Fruit fly (Drosophila melanogaster) whole organism, pupa: ENCODE measurements around the gene CG33947.
A peak's percentile ranks its signal among the peaks of the same experiment; 100 is the strongest.

Experiments
- CG10348 ChIP-seq: fragments of 200-800 bp; sonication (Bioruptor generic); IDR thresholded peaks from 2 replicates; pipeline ENCODE4 v1.3.6; 2022; ENCODE audit warnings: missing biosample characterization, missing genetic modification characterization
- CG12605 ChIP-seq: fragments of 200-800 bp; sonication (Bioruptor generic); IDR thresholded peaks from 2 replicates; pipeline ENCODE4 v1.3.6; 2022; ENCODE audit warnings: missing biosample characterization, missing genetic modification characterization
- CG13204 ChIP-seq: fragments of 200-800 bp; sonication (Bioruptor generic); optimal IDR thresholded peaks from 2 replicates; lab custom pipeline; 2018; ENCODE audit warnings: missing biosample characterization, mild to moderate bottlenecking, missing genetic modification characterization, moderate library complexity
- CG14655 ChIP-seq: fragments of 200-800 bp; sonication (Bioruptor generic); optimal IDR thresholded peaks from 3 replicates; lab custom pipeline; 2017; ENCODE audit warnings: mild to moderate bottlenecking, missing biosample characterization, missing genetic modification reagents, missing genetic modification characterization
- CG15710 ChIP-seq: fragments of 200-800 bp; sonication (Bioruptor generic); optimal IDR thresholded peaks from 2 replicates; lab custom pipeline; 2018; ENCODE audit warnings: missing biosample characterization, mild to moderate bottlenecking, missing genetic modification characterization, moderate library complexity
- CG17806 ChIP-seq: fragments of 200-800 bp; sonication (Bioruptor generic); optimal IDR thresholded peaks from 2 replicates; lab custom pipeline; 2018; ENCODE audit warnings: missing biosample characterization, mild to moderate bottlenecking, missing genetic modification characterization, moderate library complexity
- CG32121 ChIP-seq: fragments of 200-800 bp; sonication (Bioruptor generic); IDR thresholded peaks from 2 replicates; pipeline ENCODE4 v1.3.6; 2022; ENCODE audit warnings: missing biosample characterization, missing genetic modification characterization
- CG34367 ChIP-seq: fragments of 200-800 bp; sonication (Bioruptor generic); optimal IDR thresholded peaks from 2 replicates; lab custom pipeline; 2018; ENCODE audit warnings: missing biosample characterization, mild to moderate bottlenecking, missing genetic modification characterization
- CG4496 ChIP-seq: fragments of 200-800 bp; sonication (Bioruptor generic); IDR thresholded peaks from 3 replicates; pipeline ENCODE4 v1.3.6; 2022; ENCODE audit warnings: missing biosample characterization, missing genetic modification characterization
- CG8159 ChIP-seq: fragments of 200-800 bp; sonication (Bioruptor generic); optimal IDR thresholded peaks from 3 replicates; lab custom pipeline; 2018; ENCODE audit warnings: missing biosample characterization, mild to moderate bottlenecking, missing genetic modification characterization, moderate library complexity
- CG8301 ChIP-seq: fragments of 200-800 bp; sonication (Bioruptor generic); optimal IDR thresholded peaks from 2 replicates; lab custom pipeline; 2018; ENCODE audit warnings: missing biosample characterization, mild to moderate bottlenecking, missing genetic modification characterization
- CG9948 ChIP-seq: fragments of 200-800 bp; sonication (Bioruptor generic); optimal IDR thresholded peaks from 2 replicates; lab custom pipeline; 2018; ENCODE audit warnings: missing biosample characterization, mild to moderate bottlenecking, missing genetic modification characterization, moderate library complexity
- D1 ChIP-seq: fragments of 200-800 bp; sonication (Bioruptor generic); optimal IDR thresholded peaks from 2 replicates; lab custom pipeline; 2018; ENCODE audit warnings: missing biosample characterization, mild to moderate bottlenecking, missing genetic modification characterization, moderate library complexity
- EcR ChIP-seq: fragments of 200-800 bp; sonication (Bioruptor generic); optimal IDR thresholded peaks from 3 replicates; lab custom pipeline; 2019; ENCODE audit warnings: missing biosample characterization, missing genetic modification characterization, mild to moderate bottlenecking, moderate library complexity, missing genetic modification reagents
- Ets98B ChIP-seq: fragments of 200-800 bp; sonication (Bioruptor generic); IDR thresholded peaks from 2 replicates; pipeline ENCODE4 v1.3.6; 2022; ENCODE audit warnings: missing biosample characterization, missing genetic modification characterization
- Pif1A ChIP-seq: fragments of 200-800 bp; sonication (Bioruptor generic); optimal IDR thresholded peaks from 3 replicates; lab custom pipeline; 2016; ENCODE audit warnings: missing biosample characterization, missing genetic modification characterization
- Pif1B ChIP-seq: fragments of 200-800 bp; sonication (Bioruptor generic); optimal IDR thresholded peaks from 3 replicates; lab custom pipeline; 2016; ENCODE audit warnings: missing biosample characterization, missing genetic modification characterization
- Snoo ChIP-seq: fragments of 200-800 bp; sonication (Bioruptor generic); optimal IDR thresholded peaks from 3 replicates; lab custom pipeline; 2017; ENCODE audit warnings: missing biosample characterization, mild to moderate bottlenecking, missing genetic modification characterization, inconsistent platforms
- fd96Ca ChIP-seq: fragments of 200-800 bp; sonication (Bioruptor generic); IDR thresholded peaks from 3 replicates; pipeline ENCODE4 v1.3.6; 2022; ENCODE audit warnings: missing biosample characterization, missing genetic modification characterization
- gl ChIP-seq: fragments of 200-800 bp; sonication (Bioruptor generic); optimal IDR thresholded peaks from 2 replicates; lab custom pipeline; 2018; ENCODE audit warnings: missing biosample characterization, mild to moderate bottlenecking, missing genetic modification characterization
- rn ChIP-seq: fragments of 200-800 bp; sonication (Bioruptor generic); IDR thresholded peaks from 2 replicates; pipeline ENCODE4 v1.3.6; 2022; ENCODE audit warnings: missing biosample characterization, missing genetic modification characterization

The CG33947 gene

DNA sequence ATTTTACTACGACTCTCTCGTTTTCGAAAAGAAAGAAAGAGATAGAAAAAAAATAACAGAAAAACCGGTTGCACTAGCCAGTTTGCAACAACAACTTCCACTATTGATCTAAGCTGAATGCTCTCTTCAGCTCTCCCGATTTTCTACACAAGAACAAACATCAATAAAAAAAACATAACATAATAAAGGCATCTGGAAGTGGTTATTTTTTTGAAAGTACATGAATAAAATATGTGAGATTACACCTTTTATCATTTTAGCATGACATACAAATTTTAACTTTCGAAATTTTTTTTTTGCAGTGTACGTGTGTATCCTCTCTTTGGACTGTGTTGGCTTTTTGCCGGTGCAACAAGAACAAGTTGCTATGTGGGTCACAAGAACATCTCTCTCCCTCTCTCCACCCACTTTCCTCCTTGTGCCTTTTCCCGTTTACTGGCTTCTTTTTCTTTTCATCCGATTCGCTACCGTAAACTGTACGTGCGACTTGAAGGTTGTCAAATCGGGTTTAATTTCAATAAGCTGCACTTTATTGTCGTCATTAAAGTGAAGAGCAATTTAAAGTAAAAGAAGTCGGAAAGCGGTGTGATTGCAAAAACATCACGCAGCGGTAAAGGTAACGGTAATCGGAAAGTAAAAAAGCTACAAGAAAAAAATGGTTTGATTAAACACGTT, 11.6 kb upstream of the CG33947 start:
- TF ChIP-seq CG14655 (GFP tag; lab: Kevin White, UChicago), result peak; percentile 99
- peak; percentile 93 for TF ChIP-seq CG13204 (GFP tag; lab: Kevin White, UChicago)
- TF ChIP-seq CG8301 (tag; lab: Kevin White, UChicago), result peak; percentile 99
- TF ChIP-seq CG4496 (GFP tag; lab: Robert Waterston, UW), result peak; percentile 99
- peak; percentile 99 for TF ChIP-seq Ets98B
- peak; percentile 98 for TF ChIP-seq CG17806
- peak; percentile 98 for TF ChIP-seq rn (GFP tag; lab: Robert Waterston, UW)
- peak; percentile 98 for TF ChIP-seq CG15710 (tag; lab: Kevin White, UChicago)
- TF ChIP-seq Snoo (tag; lab: Kevin White, UChicago), result peak; percentile 84
- peak; percentile 99 for TF ChIP-seq CG32121 (GFP tag; lab: Robert Waterston, UW)
- peak; percentile 94 for TF ChIP-seq CG10348 (GFP tag; lab: Robert Waterston, UW)
- TF ChIP-seq CG8159, result peak; percentile 97
- peak; percentile 96 for TF ChIP-seq Pif1B
- TF ChIP-seq Pif1A, result peak; percentile 98
- peak; percentile 93 for TF ChIP-seq gl (tag; lab: Kevin White, UChicago)
- TF ChIP-seq CG34367 (tag; lab: Kevin White, UChicago), result peak; percentile 98
- TF ChIP-seq D1 (tag; lab: Kevin White, UChicago), result peak; percentile 95
- peak; percentile 74 for TF ChIP-seq EcR (GFP tag; lab: Kevin White, UChicago)
- TF ChIP-seq CG12605 (GFP tag; lab: Robert Waterston, UW), result peak; percentile 99
- peak; percentile 98 for TF ChIP-seq CG9948
- TF ChIP-seq fd96Ca (GFP tag; lab: Robert Waterston, UW), result peak; percentile 96

DNA sequence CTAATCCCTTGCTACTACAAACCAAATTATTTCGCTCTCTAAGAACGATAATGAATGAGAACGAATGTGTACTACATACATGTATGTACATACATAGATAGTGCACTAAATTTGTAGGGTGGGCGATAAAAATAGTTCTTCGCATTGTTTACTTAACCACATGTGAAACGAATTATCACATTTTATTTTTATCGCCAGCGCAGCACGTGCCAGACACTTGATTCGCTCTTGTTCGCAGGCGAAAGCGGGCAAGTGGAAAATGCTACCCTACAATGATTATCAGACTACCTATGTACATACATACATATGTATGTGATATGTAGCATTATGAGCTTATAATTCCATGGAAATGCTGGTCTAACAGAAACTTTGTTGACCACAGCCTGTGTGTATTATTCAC, 10.5 kb upstream of the CG33947 start:
- no peak for TF ChIP-seq CG32121 (GFP tag; lab: Robert Waterston, UW)
- no peak for TF ChIP-seq CG10348 (GFP tag; lab: Robert Waterston, UW)
- TF ChIP-seq Ets98B, result no peak
- no peak for TF ChIP-seq CG13204 (GFP tag; lab: Kevin White, UChicago)
- no peak for TF ChIP-seq fd96Ca (GFP tag; lab: Robert Waterston, UW)
- TF ChIP-seq EcR (GFP tag; lab: Kevin White, UChicago), result no peak
- TF ChIP-seq Snoo (tag; lab: Kevin White, UChicago), result no peak
- TF ChIP-seq Pif1A, result no peak
- TF ChIP-seq D1 (tag; lab: Kevin White, UChicago), result no peak
- no peak for TF ChIP-seq CG17806
- no peak for TF ChIP-seq CG8159
- TF ChIP-seq gl (tag; lab: Kevin White, UChicago), result no peak
- TF ChIP-seq CG34367 (tag; lab: Kevin White, UChicago), result no peak
- no peak for TF ChIP-seq Pif1B
- TF ChIP-seq CG14655 (GFP tag; lab: Kevin White, UChicago), result no peak
- TF ChIP-seq CG15710 (tag; lab: Kevin White, UChicago), result no peak
- no peak for TF ChIP-seq CG8301 (tag; lab: Kevin White, UChicago)

DNA sequence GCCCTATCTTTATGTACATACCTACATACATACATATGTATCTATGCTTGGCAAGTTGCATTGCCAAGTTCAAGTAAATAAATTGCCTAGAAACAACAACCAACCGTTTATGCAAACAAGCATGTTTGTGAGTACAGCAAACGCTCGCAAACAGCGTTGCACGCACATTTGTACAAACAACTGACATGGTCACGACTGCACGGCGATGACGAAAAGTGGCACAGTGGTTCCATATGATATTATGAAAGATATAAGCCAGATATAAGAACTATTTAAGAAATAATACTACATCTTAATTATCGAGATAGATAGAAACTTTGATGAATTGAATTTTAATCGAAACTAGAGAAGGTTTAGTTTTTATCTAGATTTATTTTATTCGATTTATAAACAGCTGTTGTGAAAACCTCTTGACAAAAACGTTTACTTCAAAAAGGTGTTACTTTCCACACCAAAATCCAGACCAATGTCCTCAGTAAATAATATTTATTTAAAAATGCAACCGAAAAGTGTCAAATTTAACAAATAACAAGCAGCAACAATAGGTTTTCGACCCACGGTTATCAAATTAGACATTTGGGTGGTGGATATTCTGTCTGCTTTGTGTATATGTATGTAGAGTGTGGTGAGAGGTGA, 6.4 kb upstream of the CG33947 start:
- TF ChIP-seq CG10348 (GFP tag; lab: Robert Waterston, UW), result no peak
- TF ChIP-seq Snoo (tag; lab: Kevin White, UChicago), result peak; percentile 38
- TF ChIP-seq CG32121 (GFP tag; lab: Robert Waterston, UW), result peak; percentile 63
- TF ChIP-seq CG9948, result peak; percentile 39
- peak; percentile 49 for TF ChIP-seq Ets98B
- TF ChIP-seq CG12605 (GFP tag; lab: Robert Waterston, UW), result no peak
- TF ChIP-seq CG34367 (tag; lab: Kevin White, UChicago), result no peak
- peak; percentile 59 for TF ChIP-seq CG8301 (tag; lab: Kevin White, UChicago)
- TF ChIP-seq Pif1B, result peak; percentile 72
- TF ChIP-seq Pif1A, result peak; percentile 63
- TF ChIP-seq CG8159, result peak; percentile 31
- TF ChIP-seq EcR (GFP tag; lab: Kevin White, UChicago), result no peak
- TF ChIP-seq CG14655 (GFP tag; lab: Kevin White, UChicago), result peak; percentile 71

DNA sequence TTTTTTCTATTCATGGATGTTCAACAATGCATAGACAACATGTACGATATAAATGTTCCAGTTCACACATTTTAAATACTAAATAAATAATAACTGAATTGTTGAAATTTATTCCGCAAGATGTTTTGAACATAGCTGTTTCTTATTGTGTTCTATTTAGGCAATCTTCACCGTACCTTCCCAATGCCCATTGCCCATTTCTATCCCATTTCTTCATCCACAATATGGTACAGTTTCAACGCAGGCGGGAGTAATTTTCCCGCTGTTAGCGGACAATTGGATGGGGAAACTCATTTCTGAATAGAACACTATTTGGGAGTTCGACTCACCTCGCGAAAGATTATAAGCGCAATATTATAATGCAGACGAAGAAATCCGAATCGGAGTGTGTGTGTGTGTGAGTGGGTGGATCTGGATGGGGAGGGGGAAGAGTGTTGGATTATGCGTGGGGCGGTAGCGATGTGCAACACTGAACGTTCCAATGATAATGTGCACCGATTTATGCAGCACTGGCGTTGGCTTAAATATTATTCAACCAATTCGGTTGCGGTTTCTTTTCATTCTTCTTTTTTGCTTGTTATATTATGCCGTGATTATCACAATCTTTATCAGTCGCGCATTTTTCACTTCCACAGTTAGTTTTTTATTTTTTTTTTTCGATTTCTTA, 4.2 kb upstream of the CG33947 start:
- TF ChIP-seq gl (tag; lab: Kevin White, UChicago), result no peak
- TF ChIP-seq CG14655 (GFP tag; lab: Kevin White, UChicago), result peak; percentile 33
- TF ChIP-seq rn (GFP tag; lab: Robert Waterston, UW), result no peak
- TF ChIP-seq CG12605 (GFP tag; lab: Robert Waterston, UW), result 0 out of 2 replicates have a peak, but pooled peaks have one; percentile 21
- no peak for TF ChIP-seq D1 (tag; lab: Kevin White, UChicago)
- peak; percentile 60 for TF ChIP-seq Snoo (tag; lab: Kevin White, UChicago)
- TF ChIP-seq fd96Ca (GFP tag; lab: Robert Waterston, UW), result peak; percentile 52; the same call in 1 of the 3 replicates
- peak; percentile 57; the same call in 1 of the 2 replicates for TF ChIP-seq CG32121 (GFP tag; lab: Robert Waterston, UW)
- peak; percentile 36 for TF ChIP-seq Pif1A
- TF ChIP-seq CG15710 (tag; lab: Kevin White, UChicago), result peak; percentile 23
- peak; percentile 49 for TF ChIP-seq Ets98B
- TF ChIP-seq CG10348 (GFP tag; lab: Robert Waterston, UW), result no peak
- peak; percentile 34 for TF ChIP-seq CG13204 (GFP tag; lab: Kevin White, UChicago)
- peak; percentile 50 for TF ChIP-seq CG4496 (GFP tag; lab: Robert Waterston, UW)
- TF ChIP-seq CG9948, result no peak
- TF ChIP-seq CG17806, result no peak
- peak; percentile 50 for TF ChIP-seq Pif1B
- TF ChIP-seq CG8301 (tag; lab: Kevin White, UChicago), result peak; percentile 4
- TF ChIP-seq CG34367 (tag; lab: Kevin White, UChicago), result no peak
- peak; percentile 25 for TF ChIP-seq CG8159
- TF ChIP-seq EcR (GFP tag; lab: Kevin White, UChicago), result no peak
